Fruit fly (Drosophila melanogaster) whole organism, embryonic: ENCODE data around the gene CG34450.

ENCODE experiments used
- ATbp ChIP-seq: fragments of 200-800 bp; sonication (Bioruptor generic); optimal IDR thresholded peaks from 2 replicates; lab custom pipeline; 2017; ENCODE audit warnings: missing biosample characterization, mild to moderate bottlenecking, missing genetic modification characterization, missing genetic modification reagents
- Antp ChIP-seq: fragments of 200-800 bp; sonication (Bioruptor generic); optimal IDR thresholded peaks from 3 replicates; lab custom pipeline; 2016; ENCODE audit warnings: missing biosample characterization, missing genetic modification characterization
- Atf6 ChIP-seq: fragments of 200-800 bp; sonication (Bioruptor generic); IDR thresholded peaks from 2 replicates; pipeline ENCODE4 v1.3.6; 2022; ENCODE audit warnings: missing biosample characterization, missing genetic modification characterization
- B-H1 ChIP-seq: fragments of 200-800 bp; sonication (Bioruptor generic); IDR thresholded peaks from 3 replicates; pipeline ENCODE4 v1.3.6; 2022; ENCODE audit warnings: missing biosample characterization, missing genetic modification characterization
- CG11085 ChIP-seq: fragments of 200-800 bp; sonication (Bioruptor generic); IDR thresholded peaks from 2 replicates; pipeline ENCODE4 v1.3.6; 2022; ENCODE audit warnings: missing biosample characterization, missing genetic modification characterization
- CG12391 ChIP-seq: fragments of 200-800 bp; sonication (Bioruptor generic); optimal IDR thresholded peaks from 3 replicates; lab custom pipeline; 2018; ENCODE audit warnings: missing biosample characterization, mild to moderate bottlenecking, missing genetic modification characterization, moderate library complexity
- CG14860 ChIP-seq: fragments of 200-800 bp; sonication (Bioruptor generic); IDR thresholded peaks from 3 replicates; pipeline ENCODE4 v1.3.6; 2022; ENCODE audit warnings: missing biosample characterization, missing genetic modification characterization; ENCODE audit not compliant: partially characterized antibody
- CG16863 ChIP-seq: fragments of 200-800 bp; sonication (Bioruptor generic); optimal IDR thresholded peaks from 3 replicates; lab custom pipeline; 2016; ENCODE audit warnings: missing biosample characterization, missing genetic modification characterization
- CG34422 ChIP-seq: fragments of 200-800 bp; sonication (Bioruptor generic); IDR thresholded peaks from 3 replicates; pipeline ENCODE4 v1.3.6; 2022; ENCODE audit warnings: missing biosample characterization, missing genetic modification characterization
- CG3847 ChIP-seq: fragments of 200-800 bp; sonication (Bioruptor generic); IDR thresholded peaks from 2 replicates; pipeline ENCODE4 v1.3.6; 2022; ENCODE audit warnings: missing biosample characterization, missing genetic modification characterization
- CG5180 ChIP-seq: fragments of 200-800 bp; sonication (Bioruptor generic); optimal IDR thresholded peaks from 3 replicates; lab custom pipeline; 2017; ENCODE audit warnings: missing biosample characterization, missing genetic modification characterization, mild to moderate bottlenecking, moderate library complexity, missing genetic modification reagents
- CG6854 ChIP-seq: fragments of 200-800 bp; sonication (Bioruptor generic); optimal IDR thresholded peaks from 3 replicates; lab custom pipeline; 2017; ENCODE audit warnings: missing biosample characterization, mild to moderate bottlenecking, missing genetic modification characterization
- CG7556 ChIP-seq: fragments of 200-800 bp; sonication (Bioruptor generic); optimal IDR thresholded peaks from 2 replicates; lab custom pipeline; 2017; ENCODE audit warnings: missing biosample characterization, mild to moderate bottlenecking, missing genetic modification characterization
- CG7928 ChIP-seq: fragments of 200-800 bp; sonication (Bioruptor generic); optimal IDR thresholded peaks from 2 replicates; lab custom pipeline; 2017; ENCODE audit warnings: missing biosample characterization, mild to moderate bottlenecking, missing genetic modification characterization
- CG8924 ChIP-seq: fragments of 200-800 bp; optimal IDR thresholded peaks from 3 replicates; lab custom pipeline; 2019; ENCODE audit warnings: missing biosample characterization, mild to moderate bottlenecking, missing genetic modification characterization, moderate library complexity
- CG9797 ChIP-seq: fragments of 200-800 bp; sonication (Bioruptor generic); optimal IDR thresholded peaks from 3 replicates; lab custom pipeline; 2018; ENCODE audit warnings: missing biosample characterization, mild to moderate bottlenecking, missing genetic modification characterization
- CG9932 ChIP-seq: fragments of 200-800 bp; sonication (Bioruptor generic); IDR thresholded peaks from 2 replicates; pipeline ENCODE4 v1.3.6; 2022; ENCODE audit warnings: missing biosample characterization, missing genetic modification characterization
- CkIIα-i1 ChIP-seq: fragments of 200-800 bp; sonication (Bioruptor generic); IDR thresholded peaks from 2 replicates; pipeline ENCODE4 v1.3.6; 2022; ENCODE audit warnings: missing biosample characterization, missing genetic modification characterization
- Dip2 ChIP-seq: fragments of 200-800 bp; sonication (Bioruptor generic); IDR thresholded peaks from 2 replicates; pipeline ENCODE4 v1.3.6; 2022; ENCODE audit warnings: missing biosample characterization, missing genetic modification characterization
- Dp ChIP-seq: fragments of 200-800 bp; sonication (Bioruptor generic); optimal IDR thresholded peaks from 2 replicates; lab custom pipeline; 2018; ENCODE audit warnings: missing biosample characterization, mild to moderate bottlenecking, missing genetic modification characterization, moderate library complexity
- Drgx ChIP-seq: fragments of 200-800 bp; sonication (Bioruptor generic); IDR thresholded peaks from 2 replicates; pipeline ENCODE4 v1.3.6; 2022; ENCODE audit warnings: missing biosample characterization, missing genetic modification characterization
- E2f2 ChIP-seq: fragments of 200-800 bp; sonication (Bioruptor generic); IDR thresholded peaks from 2 replicates; pipeline ENCODE4 v1.3.6; 2022; ENCODE audit warnings: missing biosample characterization, missing genetic modification characterization
- ERR ChIP-seq: fragments of 200-800 bp; sonication (Bioruptor generic); optimal IDR thresholded peaks from 2 replicates; lab custom pipeline; 2016; ENCODE audit warnings: missing biosample characterization, missing genetic modification characterization
- Ets65A ChIP-seq: fragments of 200-800 bp; sonication (Bioruptor generic); peaks from one replicate; lab custom pipeline; 2016; ENCODE audit warnings: missing biosample characterization, missing genetic modification characterization
- Fer1 ChIP-seq: fragments of 200-800 bp; sonication (Bioruptor generic); optimal IDR thresholded peaks from 2 replicates; lab custom pipeline; 2017; ENCODE audit warnings: missing biosample characterization, mild to moderate bottlenecking, missing genetic modification characterization
- Gsc ChIP-seq: fragments of 200-800 bp; sonication (Bioruptor generic); IDR thresholded peaks from 2 replicates; pipeline ENCODE4 v1.3.6; 2022; ENCODE audit warnings: missing biosample characterization, missing genetic modification characterization
- HmgD ChIP-seq: fragments of 200-800 bp; sonication (Bioruptor generic); optimal IDR thresholded peaks from 3 replicates; lab custom pipeline; 2016; ENCODE audit warnings: missing biosample characterization, missing genetic modification characterization
- Mad ChIP-seq: fragments of 200-800 bp; sonication (Bioruptor generic); optimal IDR thresholded peaks from 2 replicates; lab custom pipeline; 2016; ENCODE audit warnings: missing biosample characterization, missing genetic modification characterization
- NK7.1 ChIP-seq: fragments of 200-800 bp; sonication (Bioruptor generic); optimal IDR thresholded peaks from 3 replicates; lab custom pipeline; 2016; ENCODE audit warnings: missing biosample characterization, missing genetic modification characterization
- Neu2 ChIP-seq: fragments of 200-800 bp; sonication (Bioruptor generic); optimal IDR thresholded peaks from 3 replicates; lab custom pipeline; 2016; ENCODE audit warnings: missing biosample characterization, missing genetic modification characterization, borderline replicate concordance
- Sox102F ChIP-seq: fragments of 200-800 bp; sonication (Bioruptor generic); optimal IDR thresholded peaks from 2 replicates; lab custom pipeline; 2018; ENCODE audit warnings: missing biosample characterization, mild to moderate bottlenecking, missing genetic modification characterization, moderate library complexity
- abd-A ChIP-seq: fragments of 200-800 bp; sonication (Bioruptor generic); optimal IDR thresholded peaks from 3 replicates; lab custom pipeline; 2019; ENCODE audit warnings: missing biosample characterization, mild to moderate bottlenecking, missing genetic modification characterization, moderate library complexity
- amos ChIP-seq: fragments of 200-800 bp; sonication (Bioruptor generic); IDR thresholded peaks from 2 replicates; pipeline ENCODE4 v1.3.6; 2022; ENCODE audit warnings: missing biosample characterization, missing genetic modification characterization; ENCODE audit not compliant: partially characterized antibody
- br ChIP-seq: fragments of >200 bp; optimal IDR thresholded peaks from 2 replicates; lab custom pipeline; 2017
- ci ChIP-seq: fragments of 200-800 bp; sonication (Bioruptor generic); IDR thresholded peaks from 3 replicates; pipeline ENCODE4 v1.3.6; 2022; ENCODE audit warnings: missing biosample characterization, missing genetic modification characterization
- da ChIP-seq: fragments of 200-800 bp; sonication (Bioruptor generic); optimal IDR thresholded peaks from 2 replicates; lab custom pipeline; 2016; ENCODE audit warnings: missing biosample characterization, missing genetic modification characterization
- dan ChIP-seq: fragments of 200-800 bp; sonication (Bioruptor generic); IDR thresholded peaks from 2 replicates; pipeline ENCODE4 v1.3.6; 2022; ENCODE audit warnings: missing biosample characterization, missing genetic modification characterization
- danr ChIP-seq: fragments of 200-800 bp; sonication (Bioruptor generic); IDR thresholded peaks from 2 replicates; pipeline ENCODE4 v1.3.6; 2022; ENCODE audit warnings: missing biosample characterization, missing genetic modification characterization
- gcm2 ChIP-seq: fragments of 200-800 bp; sonication (Bioruptor generic); optimal IDR thresholded peaks from 2 replicates; lab custom pipeline; 2016; ENCODE audit warnings: missing biosample characterization, missing genetic modification characterization
- gsb-n ChIP-seq: fragments of 200-800 bp; sonication (Bioruptor generic); optimal IDR thresholded peaks from 3 replicates; lab custom pipeline; 2018; ENCODE audit warnings: missing biosample characterization, mild to moderate bottlenecking, missing genetic modification characterization
- luna ChIP-seq: fragments of 200-800 bp; sonication (Bioruptor generic); optimal IDR thresholded peaks from 2 replicates; lab custom pipeline; 2016; ENCODE audit warnings: missing biosample characterization, missing genetic modification characterization
- pnt ChIP-seq: fragments of 200-800 bp; sonication (Bioruptor generic); optimal IDR thresholded peaks from 3 replicates; lab custom pipeline; 2016; ENCODE audit warnings: missing biosample characterization, missing genetic modification characterization
- ranshi ChIP-seq: fragments of 200-800 bp; sonication (Bioruptor generic); IDR thresholded peaks from 2 replicates; pipeline ENCODE4 v1.3.6; 2022; ENCODE audit warnings: missing biosample characterization, missing genetic modification characterization
- rib ChIP-seq: fragments of 200-800 bp; sonication (Bioruptor generic); IDR thresholded peaks from 2 replicates; pipeline ENCODE4 v1.3.6; 2022; ENCODE audit warnings: missing biosample characterization, missing genetic modification characterization
- row ChIP-seq: fragments of 200-800 bp; sonication (Bioruptor generic); IDR thresholded peaks from 3 replicates; pipeline ENCODE4 v1.3.6; 2022; ENCODE audit warnings: missing biosample characterization, missing genetic modification characterization
- stc ChIP-seq: fragments of 200-800 bp; sonication (Bioruptor generic); IDR thresholded peaks from 2 replicates; pipeline ENCODE4 v1.3.6; 2022; ENCODE audit warnings: missing biosample characterization, missing genetic modification characterization
- tgo ChIP-seq: fragments of 200-800 bp; sonication (Bioruptor generic); IDR thresholded peaks from 3 replicates; pipeline ENCODE4 v1.3.6; 2022; ENCODE audit warnings: missing biosample characterization, missing genetic modification characterization
- tin ChIP-seq: fragments of 200-800 bp; sonication (Bioruptor generic); optimal IDR thresholded peaks from 3 replicates; lab custom pipeline; 2016; ENCODE audit warnings: missing biosample characterization, missing genetic modification characterization
- usp ChIP-seq: fragments of >200 bp; optimal IDR thresholded peaks from 2 replicates; lab custom pipeline; 2017; ENCODE audit warnings: missing biosample characterization, missing genetic modification characterization

The CG34450 gene

dm6 chrX:9343480-9344477, 13.5 kb upstream of the CG34450 start (continued):
- TF ChIP-seq rib (GFP tag; lab: Robert Waterston, UW) (0 out of 2 replicates have a peak, but pooled peaks have one; percentile 65), usp (GFP tag; lab: Kevin White, UChicago) (no peak), CG9932 (GFP tag; lab: Robert Waterston, UW) (peak; percentile 79), CG11085 (GFP tag; lab: Robert Waterston, UW) (peak; percentile 70; the same call in 1 of the 2 replicates), CG16863 (GFP tag; lab: Kevin White, UChicago) (peak; percentile 41), CG12391 (tag; lab: Kevin White, UChicago) (peak; percentile 53), amos (GFP tag; lab: Robert Waterston, UW) (no peak), CG7928 (GFP tag; lab: Kevin White, UChicago) (peak; percentile 42), CG7556 (GFP tag; lab: Kevin White, UChicago) (no peak), Neu2 (GFP tag; lab: Kevin White, UChicago) (no peak), ATbp (GFP tag; lab: Kevin White, UChicago) (peak; percentile 42), CG8924 (tag; lab: Kevin White, UChicago) (peak; percentile 35), gcm2 (peak; percentile 28), CG14860 (GFP tag; lab: Robert Waterston, UW) (no peak), pnt (GFP tag; lab: Kevin White, UChicago) (no peak), Sox102F (peak; percentile 65), Fer1 (GFP tag; lab: Kevin White, UChicago) (peak; percentile 58), Ets65A (GFP tag; lab: Kevin White, UChicago) (peak; percentile 90), NK7.1 (no peak), Drgx (GFP tag; lab: Robert Waterston, UW) (peak; percentile 86), CG3847 (GFP tag; lab: Robert Waterston, UW) (peak; percentile 63; the same call in 1 of the 2 replicates), ci (GFP tag; lab: Robert Waterston, UW) (peak; percentile 76), tgo (GFP tag; lab: Robert Waterston, UW) (peak; percentile 58; the same call in 2 of the 3 replicates), CG6854 (GFP tag; lab: Kevin White, UChicago) (peak; percentile 28), ranshi (GFP tag; lab: Robert Waterston, UW) (peak; percentile 76), Antp (GFP tag; lab: Kevin White, UChicago) (peak; percentile 70), row (peak; percentile 73), gsb-n (tag; lab: Kevin White, UChicago) (no peak), CG5180 (GFP tag; lab: Kevin White, UChicago) (no peak), CG9797 (GFP tag; lab: Kevin White, UChicago) (no peak), br (lab: Kevin White, UChicago) (no peak), da (GFP tag; lab: Kevin White, UChicago) (peak; percentile 23), danr (peak; percentile 43; the same call in 1 of the 2 replicates), HmgD (no peak), dan (GFP tag; lab: Robert Waterston, UW) (no peak), ERR (peak; percentile 64), abd-A (tag; lab: Kevin White, UChicago) (no peak), luna (GFP tag; lab: Kevin White, UChicago) (peak; percentile 75), tin (GFP tag; lab: Kevin White, UChicago) (peak; percentile 36), CG34422 (GFP tag; lab: Robert Waterston, UW) (peak; percentile 65; the same call in 1 of the 3 replicates), Atf6 (GFP tag; lab: Robert Waterston, UW) (peak; percentile 60; the same call in 1 of the 2 replicates), Dp (GFP tag; lab: Kevin White, UChicago) (no peak), stc (GFP tag; lab: Robert Waterston, UW) (peak; percentile 73; the same call in 1 of the 2 replicates), E2f2 (GFP tag; lab: Robert Waterston, UW) (peak; percentile 38), Dip2 (GFP tag; lab: Robert Waterston, UW) (no peak), CkIIα-i1 (GFP tag; lab: Robert Waterston, UW) (0 out of 2 replicates have a peak, but pooled peaks have one; percentile 36), Mad (GFP tag; lab: Kevin White, UChicago) (peak; percentile 38), Gsc (GFP tag; lab: Robert Waterston, UW) (no peak), B-H1 (GFP tag; lab: Robert Waterston, UW) (peak; percentile 45; the same call in 1 of the 3 replicates)
